Worm (Caenorhabditis elegans) whole organism, early embryonic: ENCODE measurements around the gene rom-1.

ENCODE experiments used
- B0310.2 ChIP-seq: sonication (generic microtip); optimal IDR thresholded peaks from 2 replicates; lab custom pipeline; 2016; ENCODE audit warnings: mild to moderate bottlenecking, missing genetic modification characterization, missing compliant biosample characterization
- F13C5.2 ChIP-seq: sonication (generic microtip); optimal IDR thresholded peaks from 2 replicates; lab custom pipeline; 2017; ENCODE audit warnings: mild to moderate bottlenecking, missing genetic modification characterization, inconsistent platforms, missing compliant biosample characterization
- aly-1 ChIP-seq: sonication (generic microtip); optimal IDR thresholded peaks from 2 replicates; lab custom pipeline; 2016; ENCODE audit warnings: missing genetic modification characterization, missing compliant biosample characterization
- ama-1 ChIP-seq: fragments of 150-350 bp; optimal IDR thresholded peaks from 2 replicates; lab custom pipeline; 2014
- ceh-13 ChIP-seq: fragments of 200-800 bp; sonication (Bioruptor generic); optimal IDR thresholded peaks from 2 replicates; lab custom pipeline; 2018; ENCODE audit warnings: mild to moderate bottlenecking, missing genetic modification characterization, missing compliant biosample characterization
- ceh-36 ChIP-seq: sonication (generic microtip); optimal IDR thresholded peaks from 2 replicates; lab custom pipeline; 2016; ENCODE audit warnings: missing genetic modification characterization, inconsistent platforms, missing compliant biosample characterization
- ets-7 ChIP-seq: sonication (generic microtip); optimal IDR thresholded peaks from 2 replicates; lab custom pipeline; 2016; ENCODE audit warnings: missing genotype, missing genetic modification characterization, missing compliant biosample characterization
- flt-1 ChIP-seq: fragments of 200-800 bp; sonication (Bioruptor generic); IDR thresholded peaks from 2 replicates; pipeline ENCODE4 v1.3.6; 2022; ENCODE audit warnings: missing genetic modification characterization, missing compliant biosample characterization
- hmbx-1 ChIP-seq: sonication (generic microtip); optimal IDR thresholded peaks from 2 replicates; lab custom pipeline; 2016; ENCODE audit warnings: mild to moderate bottlenecking, missing genetic modification characterization, missing compliant biosample characterization
- hmg-4 ChIP-seq: fragments of 200-800 bp; sonication (Bioruptor generic); optimal IDR thresholded peaks from 2 replicates; lab custom pipeline; 2018; ENCODE audit warnings: mild to moderate bottlenecking, missing genetic modification characterization, missing compliant biosample characterization
- hnd-1 ChIP-seq: sonication (generic microtip); optimal IDR thresholded peaks from 2 replicates; lab custom pipeline; 2016; ENCODE audit warnings: missing genetic modification characterization, missing compliant biosample characterization
- pes-1 ChIP-seq: fragments of 200-800 bp; sonication (Bioruptor generic); IDR thresholded peaks from 2 replicates; pipeline ENCODE4 v1.3.6; 2022; ENCODE audit warnings: missing genetic modification reagents, missing genetic modification characterization, missing compliant biosample characterization
- scrt-1 ChIP-seq: fragments of 200-800 bp; sonication (Bioruptor generic); IDR thresholded peaks from 2 replicates; pipeline ENCODE4 v1.3.6; 2022; ENCODE audit warnings: missing genetic modification characterization, missing compliant biosample characterization
- sea-1 ChIP-seq: fragments of 200-800 bp; sonication (Bioruptor generic); conservative IDR thresholded peaks from 2 replicates; pipeline ENCODE4 v1.3.6; 2022; ENCODE audit warnings: missing genetic modification characterization, missing compliant biosample characterization
- tbx-11 ChIP-seq: fragments of 200-800 bp; sonication (Bioruptor generic); IDR thresholded peaks from 2 replicates; pipeline ENCODE4 v1.3.6; 2022; ENCODE audit warnings: missing genetic modification characterization, missing compliant biosample characterization
- tbx-37 ChIP-seq: fragments of 200-800 bp; sonication (Bioruptor generic); conservative IDR thresholded peaks from 2 replicates; pipeline ENCODE4 v1.3.6; 2022; ENCODE audit warnings: missing genetic modification reagents, missing genetic modification characterization, missing compliant biosample characterization
- tra-4 ChIP-seq: sonication (generic microtip); optimal IDR thresholded peaks from 2 replicates; lab custom pipeline; 2017; ENCODE audit warnings: missing genetic modification characterization, missing compliant biosample characterization

rom-1 gene

ce11 chrIII:4906896-4907295 lies at the start of gene rom-1:
TSS of gene rom-1 (plus strand) at chrIII:4907196.
- TF ChIP-seq F13C5.2 (tag; lab: Kevin White, UChicago) (no peak), ceh-13 (no peak), ama-1 (lab: Kevin White, UChicago) (no peak), pes-1 (no peak), aly-1 (tag; lab: Kevin White, UChicago) (no peak), hnd-1 (tag; lab: Kevin White, UChicago) (no peak)

DNA sequence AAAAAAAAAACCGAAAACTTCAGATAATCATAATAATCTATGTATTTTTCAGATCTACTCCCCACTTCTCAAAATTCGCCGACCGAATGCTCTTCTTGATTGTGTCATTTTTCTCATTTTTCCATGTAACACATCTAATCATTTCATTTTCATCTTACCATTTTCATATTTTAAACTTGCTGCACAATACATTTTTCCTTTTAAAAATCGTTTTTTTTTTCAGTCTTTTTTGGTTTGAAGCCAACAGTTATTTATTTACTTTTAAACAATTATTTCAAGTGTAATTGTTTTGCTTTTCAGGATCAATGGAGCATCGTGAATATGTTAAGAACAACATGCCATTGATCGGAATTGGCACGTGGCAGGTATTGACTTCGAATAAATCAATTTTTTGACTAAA lies 48.0 kb upstream of the rom-1 start, which contains the start of gene C35D10.6:
Gene C35D10.6 (plus strand): TSS at position 301 of the 400 bp plus-strand sequence.
- TF ChIP-seq F13C5.2 (tag; lab: Kevin White, UChicago) (no peak), B0310.2 (tag; lab: Kevin White, UChicago) (no peak), tbx-11 (no peak), flt-1 (GFP tag; lab: Robert Waterston, UW) (no peak), ceh-36 (tag; lab: Kevin White, UChicago) (no peak), aly-1 (tag; lab: Kevin White, UChicago) (no peak), scrt-1 (GFP tag; lab: Robert Waterston, UW) (no peak), ama-1 (lab: Kevin White, UChicago) (no peak), hmg-4 (GFP tag; lab: Kevin White, UChicago) (no peak), tbx-37 (GFP tag; lab: Robert Waterston, UW) (no peak), hmbx-1 (no peak), tra-4 (tag; lab: Kevin White, UChicago) (no peak), ceh-13 (no peak), hnd-1 (tag; lab: Kevin White, UChicago) (no peak), sea-1 (no peak), pes-1 (no peak), ets-7 (tag; lab: Kevin White, UChicago) (no peak)

DNA sequence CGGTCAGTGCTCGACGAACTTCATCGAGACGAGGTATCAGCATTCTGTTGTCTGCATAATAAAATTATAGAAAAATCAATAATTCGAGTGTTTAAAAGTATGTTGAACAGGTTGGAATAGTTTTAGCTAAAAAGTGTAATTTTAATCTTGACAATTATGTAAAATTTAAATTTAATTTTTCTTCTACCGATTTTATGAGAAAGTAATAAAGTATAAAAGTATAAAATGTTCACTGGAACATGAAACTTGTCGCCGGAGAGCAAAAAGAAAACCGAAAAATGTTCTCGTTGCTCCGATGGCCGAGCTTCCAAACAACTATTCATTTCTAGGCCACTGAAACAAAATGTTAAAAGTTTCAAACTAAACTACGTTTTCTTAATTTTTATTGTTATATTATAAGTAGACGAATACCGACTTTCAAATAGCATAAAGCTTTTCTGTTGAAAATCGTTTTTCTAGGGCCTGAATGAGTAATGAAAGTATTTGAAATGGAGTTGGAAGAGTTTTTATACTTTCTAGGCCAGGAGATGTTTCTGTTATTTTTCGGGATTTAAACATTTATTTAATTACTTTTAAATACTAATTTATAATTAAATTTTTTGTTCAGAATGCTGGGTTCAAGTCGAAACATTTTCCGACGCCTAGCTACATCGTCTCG lies 45.1 kb upstream of the rom-1 start, which contains the start of the genes C35D10.10 and C35D10.5:
Gene C35D10.10 (minus strand): TSS at position 51 of the 658 bp plus-strand sequence.
Gene C35D10.5 (plus strand): TSS at position 608 of the 658 bp plus-strand sequence.
- no peak for TF ChIP-seq tbx-37 (GFP tag; lab: Robert Waterston, UW)
- TF ChIP-seq ceh-36 (tag; lab: Kevin White, UChicago) = no peak
- no peak for TF ChIP-seq hnd-1 (tag; lab: Kevin White, UChicago)
- TF ChIP-seq hmbx-1 = no peak
- TF ChIP-seq ceh-13 = no peak
- no peak for TF ChIP-seq sea-1

ce11 chrIII:4863127-4863526 lies 43.9 kb upstream of the rom-1 start, which contains the start of gene coq-8:
TSS of gene coq-8 (plus strand) at chrIII:4863427.
- TF ChIP-seq sea-1 (no peak), ama-1 (lab: Kevin White, UChicago) (no peak), hmbx-1 (no peak)

- no peak for TF ChIP-seq B0310.2 (tag; lab: Kevin White, UChicago)
- TF ChIP-seq ceh-13 = no peak
Observed at ce11 chrIII:4866762-4867161, 40.2 kb upstream of the rom-1 start, which contains the start of gene C35D10.17. TSS of gene C35D10.17 (plus strand) at chrIII:4867062.

- no peak for TF ChIP-seq pes-1
Observed at ce11 chrIII:4868643-4869042, 38.4 kb upstream of the rom-1 start, which contains the start of the genes msd-4 and C35D10.3. TSS of gene msd-4 (minus strand) at chrIII:4868743. TSS of gene C35D10.3 (plus strand) at chrIII:4868921.

- TF ChIP-seq pes-1 = no peak
Observed at ce11 chrIII:4870478-4870877, 36.5 kb upstream of the rom-1 start, which contains the start of gene gipc-1. TSS of gene gipc-1 (plus strand) at chrIII:4870778.

DNA sequence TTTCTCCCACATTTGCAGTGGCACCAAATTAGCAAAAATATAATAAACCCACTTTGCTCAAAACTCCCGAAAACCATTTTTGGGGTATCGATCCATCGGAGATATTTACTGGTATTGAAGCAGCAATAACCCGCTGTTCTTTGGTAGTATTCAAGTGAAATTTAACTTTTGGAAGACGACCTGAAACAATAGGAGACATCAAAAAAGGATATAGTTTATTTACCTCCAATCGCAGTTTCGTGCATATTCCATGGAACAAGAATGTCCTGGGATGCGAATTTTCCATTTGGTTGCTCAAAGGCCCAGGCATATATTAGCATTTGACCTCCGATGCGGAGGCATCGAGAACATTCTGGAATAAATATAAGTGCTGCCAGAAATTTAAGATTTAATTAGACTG lies 33.6 kb upstream of the rom-1 start:
- no peak for TF ChIP-seq hnd-1 (tag; lab: Kevin White, UChicago)

ce11 chrIII:4874671-4875070 lies 32.3 kb upstream of the rom-1 start, which contains the start of gene C35D10.12:
TSS of gene C35D10.12 (minus strand) at chrIII:4874771.
- TF ChIP-seq F13C5.2 (tag; lab: Kevin White, UChicago) (no peak), B0310.2 (tag; lab: Kevin White, UChicago) (no peak), flt-1 (GFP tag; lab: Robert Waterston, UW) (no peak), tra-4 (tag; lab: Kevin White, UChicago) (no peak), aly-1 (tag; lab: Kevin White, UChicago) (no peak), tbx-37 (GFP tag; lab: Robert Waterston, UW) (no peak), pes-1 (no peak), tbx-11 (no peak), hnd-1 (tag; lab: Kevin White, UChicago) (no peak), scrt-1 (GFP tag; lab: Robert Waterston, UW) (no peak), hmbx-1 (no peak), sea-1 (no peak), ama-1 (lab: Kevin White, UChicago) (no peak), hmg-4 (GFP tag; lab: Kevin White, UChicago) (no peak), ceh-13 (no peak), ets-7 (tag; lab: Kevin White, UChicago) (no peak), ceh-36 (tag; lab: Kevin White, UChicago) (no peak)
